Worm (Caenorhabditis elegans) whole organism, L2 larva: ENCODE measurements around the gene Y82E9BL.1.

Source experiments
- Y55F3AM.14 ChIP-seq: fragments of 200-800 bp; sonication (Bioruptor generic); optimal IDR thresholded peaks from 2 replicates; lab custom pipeline; 2018; ENCODE audit warnings: mild to moderate bottlenecking, missing genetic modification characterization, missing compliant biosample characterization
- aly-2 ChIP-seq: fragments of 150-350 bp; optimal IDR thresholded peaks from 2 replicates; lab custom pipeline; 2014; ENCODE audit warnings: missing biosample characterization, missing genetic modification characterization
- egl-27 ChIP-seq: sonication (generic microtip); optimal IDR thresholded peaks from 3 replicates; lab custom pipeline; 2017; ENCODE audit warnings: missing biosample characterization, missing genetic modification reagents, missing genetic modification characterization
- lsy-2 ChIP-seq, 2 experiments: fragments of 150-350 bp in 1 of 2; sonication (generic microtip) in 1 of 2; optimal IDR thresholded peaks; 2 replicates each; lab custom pipeline; 2014 to 2017; ENCODE audit warnings: missing biosample characterization in 2 of 2, missing genetic modification characterization in 2 of 2
- nhr-21 ChIP-seq: fragments of 150-350 bp; optimal IDR thresholded peaks from 2 replicates; lab custom pipeline; 2014; ENCODE audit warnings: missing biosample characterization, missing genetic modification characterization
- ztf-11 ChIP-seq: sonication (generic microtip); optimal IDR thresholded peaks from 2 replicates; lab custom pipeline; 2017; ENCODE audit warnings: missing biosample characterization, missing genetic modification characterization

- no peak for TF ChIP-seq Y55F3AM.14
- TF ChIP-seq egl-27 (tag; lab: Kevin White, UChicago) = no peak
- TF ChIP-seq aly-2 (tag; lab: Kevin White, UChicago) = no peak
- TF ChIP-seq nhr-21 (tag; lab: Kevin White, UChicago) = no peak
- TF ChIP-seq lsy-2 (tag; optimal IDR thresholded peaks at IDR 0.05; lab: Kevin White, UChicago) = no peak
- TF ChIP-seq ztf-11 = no peak
Measured at ce11 chrIII:1349313-1349712, 5.9 kb downstream of the Y82E9BL.1 start, which contains the start of gene fbxa-25.
